Fruit fly (Drosophila melanogaster): Measurements from ENCODE around the gene Arts.

The Arts gene

DNA sequence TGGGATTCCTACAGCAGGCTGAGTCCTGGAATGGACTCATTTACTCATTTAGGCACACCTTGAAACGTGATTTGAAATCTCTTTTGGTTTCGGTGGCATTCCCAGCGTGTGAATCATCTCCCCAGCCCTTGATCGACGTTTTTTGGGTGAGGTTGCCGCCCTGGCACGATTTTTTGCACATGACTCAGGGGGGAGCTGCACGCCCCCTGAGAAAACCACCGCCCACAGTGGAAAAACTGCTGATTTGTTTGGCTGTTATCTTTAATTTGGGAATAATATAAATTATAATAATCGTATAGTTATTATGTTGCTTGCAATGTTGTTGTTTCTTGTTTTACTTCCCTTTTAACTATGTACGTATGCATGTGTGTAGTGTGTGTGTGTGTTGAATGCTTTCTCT, 10.3 kb downstream of the Arts start:
- no peak for TF ChIP-seq h (optimal IDR thresholded peaks at IDR 0.05)
- no peak for TF ChIP-seq Sin3A (optimal IDR thresholded peaks at IDR 0.05)
- TF ChIP-seq psq (optimal IDR thresholded peaks at IDR 0.05) = no peak
- no peak for TF ChIP-seq Myc (optimal IDR thresholded peaks at IDR 0.05)
- no peak for TF ChIP-seq insv (optimal IDR thresholded peaks at IDR 0.05)
- TF ChIP-seq ttk (optimal IDR thresholded peaks at IDR 0.05) = no peak

DNA sequence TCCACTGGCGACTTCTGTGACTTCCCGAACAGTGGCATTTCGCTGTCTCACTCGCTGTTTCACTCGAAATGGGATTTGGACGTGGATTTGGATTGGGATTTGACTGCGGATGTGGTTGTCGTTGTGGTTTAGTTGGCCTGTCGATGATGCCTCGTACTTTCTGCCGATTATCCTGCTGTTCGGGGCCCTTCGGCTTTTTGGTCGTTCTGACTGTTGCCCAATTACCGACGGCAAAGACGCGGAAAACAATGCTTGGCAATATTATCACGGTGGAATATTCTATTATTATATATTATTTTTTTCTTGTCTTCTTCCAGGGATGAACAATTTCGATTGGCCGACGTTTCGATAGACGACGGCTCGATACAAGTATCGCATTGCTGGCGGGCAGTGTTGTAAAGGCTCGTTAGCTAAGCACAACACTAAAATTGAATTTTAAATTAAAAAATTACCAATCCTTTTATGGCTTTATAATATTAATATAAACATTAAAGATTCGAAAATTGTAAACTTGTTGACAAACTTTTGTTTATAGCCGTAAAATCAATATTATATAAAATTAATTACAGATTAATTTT, 12.6 kb downstream of the Arts start, which contains the start of gene Mo25:
Gene Mo25, minus strand, starts transcription at position 341 of the 578 bp plus-strand sequence.
- TF ChIP-seq Sin3A (optimal IDR thresholded peaks at IDR 0.05) (no peak), ttk (optimal IDR thresholded peaks at IDR 0.05) (no peak), insv (optimal IDR thresholded peaks at IDR 0.05) (no peak), psq (optimal IDR thresholded peaks at IDR 0.05) (no peak), h (optimal IDR thresholded peaks at IDR 0.05) (no peak), Myc (optimal IDR thresholded peaks at IDR 0.05) (no peak)

DNA sequence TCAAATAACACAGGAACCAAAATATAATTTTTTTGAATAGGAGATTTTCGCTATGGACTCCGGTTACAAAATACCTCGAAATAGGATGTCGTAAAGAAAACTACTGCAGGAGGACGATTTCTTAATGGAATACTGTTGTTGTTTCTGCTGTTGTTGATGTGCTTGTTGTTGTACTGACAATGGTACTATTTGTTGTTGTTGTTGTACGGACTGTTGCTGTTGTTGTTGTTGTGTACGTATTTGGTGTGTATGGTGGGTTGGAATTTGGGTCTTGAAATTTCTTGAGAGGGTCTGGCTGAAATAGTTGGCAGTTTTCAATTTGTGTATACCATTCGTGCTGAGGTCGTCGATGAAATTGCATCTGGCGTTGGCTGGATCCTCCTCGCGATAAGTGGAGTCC, 23.5 kb downstream of the Arts start:
- no peak for TF ChIP-seq Myc (optimal IDR thresholded peaks at IDR 0.05)
- TF ChIP-seq h (optimal IDR thresholded peaks at IDR 0.05) = no peak
- no peak for TF ChIP-seq insv (optimal IDR thresholded peaks at IDR 0.05)
- no peak for TF ChIP-seq ttk (optimal IDR thresholded peaks at IDR 0.05)
- TF ChIP-seq Sin3A (optimal IDR thresholded peaks at IDR 0.05) = no peak
- TF ChIP-seq psq (optimal IDR thresholded peaks at IDR 0.05) = no peak

DNA sequence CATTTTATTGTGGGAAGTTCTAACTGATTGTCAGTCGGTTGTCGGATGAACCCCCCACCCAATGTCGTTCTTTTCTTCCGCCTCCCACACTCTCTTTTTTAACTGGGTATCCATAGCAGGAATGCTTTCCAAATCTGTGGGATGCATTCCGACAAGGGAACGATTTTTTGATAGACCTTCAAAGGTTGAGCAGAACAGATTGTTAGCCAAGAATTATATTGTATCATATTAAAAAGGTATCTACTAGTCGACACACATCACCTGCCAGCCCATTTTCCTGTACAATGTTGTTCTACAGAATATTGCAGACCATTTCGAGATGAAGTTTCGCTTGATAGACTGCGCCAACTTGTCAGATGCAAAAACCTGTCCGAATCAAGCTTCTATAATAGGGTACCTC, 27.1 kb downstream of the Arts start:
- TF ChIP-seq insv (optimal IDR thresholded peaks at IDR 0.05) = no peak
- TF ChIP-seq psq (optimal IDR thresholded peaks at IDR 0.05) = no peak
- no peak for TF ChIP-seq Myc (optimal IDR thresholded peaks at IDR 0.05)
- TF ChIP-seq ttk (optimal IDR thresholded peaks at IDR 0.05) = no peak
- TF ChIP-seq Sin3A (optimal IDR thresholded peaks at IDR 0.05) = no peak
- TF ChIP-seq h (optimal IDR thresholded peaks at IDR 0.05) = no peak

DNA sequence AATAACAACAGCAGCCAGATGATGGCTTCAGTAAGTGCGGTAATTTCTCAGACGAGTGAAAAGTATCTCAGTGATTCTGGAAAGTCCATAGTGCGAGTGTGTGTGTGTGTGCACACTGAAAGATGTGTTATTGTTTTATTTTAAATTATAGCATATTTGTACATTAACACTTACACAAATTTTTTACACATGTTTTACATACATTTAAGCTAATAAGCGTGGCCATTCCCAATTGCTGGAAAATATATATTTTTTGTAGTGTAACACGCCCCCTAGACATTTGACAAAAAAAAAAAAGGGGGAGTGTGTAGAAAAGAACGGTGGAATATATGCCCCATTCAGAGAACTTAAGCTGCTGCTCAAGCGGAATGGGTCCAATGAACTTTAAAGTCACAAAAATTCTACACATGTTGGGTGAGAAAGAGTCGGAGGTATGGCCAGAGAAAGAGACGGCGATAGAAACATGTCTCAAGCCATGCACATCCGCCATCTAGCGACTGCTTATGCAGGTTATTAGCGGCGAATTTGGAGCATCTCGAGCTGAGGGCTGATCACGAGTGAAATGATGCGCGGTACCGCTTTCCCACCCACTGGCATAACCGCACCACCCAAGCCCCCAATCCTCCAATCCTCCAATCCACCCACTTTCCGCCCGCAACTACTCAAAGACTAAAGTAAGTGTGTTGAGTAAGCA, 29.3 kb downstream of the Arts start:
- no peak for TF ChIP-seq h (optimal IDR thresholded peaks at IDR 0.05)
- no peak for TF ChIP-seq psq (optimal IDR thresholded peaks at IDR 0.05)
- no peak for TF ChIP-seq insv (optimal IDR thresholded peaks at IDR 0.05)
- TF ChIP-seq Sin3A (optimal IDR thresholded peaks at IDR 0.05) = no peak
- TF ChIP-seq ttk (optimal IDR thresholded peaks at IDR 0.05) = no peak
- TF ChIP-seq Myc (optimal IDR thresholded peaks at IDR 0.05) = no peak

DNA sequence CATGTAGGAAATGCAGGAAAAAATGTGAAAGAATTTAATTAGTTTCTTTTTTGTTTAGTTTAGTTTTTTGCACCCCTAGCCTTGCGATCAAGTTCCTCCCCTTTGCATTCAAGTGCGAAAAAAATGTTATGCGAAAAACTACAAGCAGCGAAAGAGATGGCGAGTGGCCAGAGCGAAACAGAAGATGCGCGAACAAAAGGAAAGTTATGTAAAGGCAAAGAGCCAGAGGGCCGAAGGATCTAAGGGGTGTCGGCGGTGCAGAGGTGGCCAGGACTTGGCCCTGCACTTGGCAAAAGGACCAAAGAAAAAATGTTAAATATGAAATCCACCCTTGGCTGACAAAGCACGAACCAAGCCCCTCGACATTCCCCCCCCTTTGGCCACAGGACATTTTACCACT, 31.4 kb downstream of the Arts start:
- TF ChIP-seq Sin3A (optimal IDR thresholded peaks at IDR 0.05) (no peak), insv (optimal IDR thresholded peaks at IDR 0.05) (no peak), ttk (optimal IDR thresholded peaks at IDR 0.05) (no peak), Myc (optimal IDR thresholded peaks at IDR 0.05) (no peak), h (optimal IDR thresholded peaks at IDR 0.05) (no peak), psq (optimal IDR thresholded peaks at IDR 0.05) (no peak)

DNA sequence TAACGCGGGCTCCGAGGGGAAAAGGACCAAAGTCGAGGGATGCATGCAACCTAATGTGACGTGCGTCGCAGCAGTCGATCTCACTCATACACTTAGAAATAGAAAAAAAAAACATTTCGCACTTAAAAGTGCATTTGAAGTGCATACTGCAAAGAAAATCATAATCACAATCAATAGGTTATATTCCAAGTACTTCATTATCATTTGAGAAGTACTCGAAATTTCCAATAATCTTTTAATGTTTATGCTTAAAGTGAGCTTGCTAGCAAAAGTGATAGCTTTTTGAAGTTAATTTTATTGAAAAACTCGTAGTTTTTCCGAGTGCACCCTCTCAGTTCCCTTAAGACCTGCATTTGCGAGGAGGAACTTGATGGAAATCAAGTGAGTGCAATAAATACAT, 31.9 kb downstream of the Arts start:
- TF ChIP-seq Sin3A (optimal IDR thresholded peaks at IDR 0.05) (no peak), psq (optimal IDR thresholded peaks at IDR 0.05) (no peak)

DNA sequence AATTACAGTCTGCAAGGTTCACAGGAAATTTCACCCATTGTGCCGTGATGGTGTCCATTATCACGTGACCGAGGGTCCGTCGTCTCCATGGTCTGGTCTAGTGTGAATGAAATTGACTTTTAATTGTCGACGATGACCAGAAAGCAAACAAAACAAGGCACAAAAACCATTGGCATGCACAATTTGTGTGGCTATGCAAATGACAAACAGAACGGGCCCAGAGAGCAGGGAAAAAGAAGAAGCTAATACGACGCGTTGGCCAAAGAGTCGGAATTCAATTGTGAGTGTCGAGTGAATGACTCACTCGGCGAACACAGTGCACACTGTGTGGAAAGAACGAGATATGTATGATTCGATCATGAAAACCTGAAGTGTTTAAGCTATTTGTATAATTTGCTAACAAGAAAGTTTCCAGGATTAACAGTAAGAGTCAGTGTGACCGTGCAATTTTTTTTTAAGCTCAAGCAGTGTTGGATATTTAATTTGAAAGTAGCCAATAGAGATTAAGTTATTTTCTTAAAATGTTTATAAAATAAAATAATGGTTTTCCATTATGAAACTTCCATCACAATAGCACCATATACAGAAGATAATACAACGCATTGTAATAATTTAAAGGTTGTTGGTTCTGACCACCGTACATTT, 33.0 kb downstream of the Arts start:
- TF ChIP-seq ttk (optimal IDR thresholded peaks at IDR 0.05) (no peak), Sin3A (optimal IDR thresholded peaks at IDR 0.05) (no peak), psq (optimal IDR thresholded peaks at IDR 0.05) (no peak), h (optimal IDR thresholded peaks at IDR 0.05) (no peak), insv (optimal IDR thresholded peaks at IDR 0.05) (no peak), Myc (optimal IDR thresholded peaks at IDR 0.05) (no peak)

DNA sequence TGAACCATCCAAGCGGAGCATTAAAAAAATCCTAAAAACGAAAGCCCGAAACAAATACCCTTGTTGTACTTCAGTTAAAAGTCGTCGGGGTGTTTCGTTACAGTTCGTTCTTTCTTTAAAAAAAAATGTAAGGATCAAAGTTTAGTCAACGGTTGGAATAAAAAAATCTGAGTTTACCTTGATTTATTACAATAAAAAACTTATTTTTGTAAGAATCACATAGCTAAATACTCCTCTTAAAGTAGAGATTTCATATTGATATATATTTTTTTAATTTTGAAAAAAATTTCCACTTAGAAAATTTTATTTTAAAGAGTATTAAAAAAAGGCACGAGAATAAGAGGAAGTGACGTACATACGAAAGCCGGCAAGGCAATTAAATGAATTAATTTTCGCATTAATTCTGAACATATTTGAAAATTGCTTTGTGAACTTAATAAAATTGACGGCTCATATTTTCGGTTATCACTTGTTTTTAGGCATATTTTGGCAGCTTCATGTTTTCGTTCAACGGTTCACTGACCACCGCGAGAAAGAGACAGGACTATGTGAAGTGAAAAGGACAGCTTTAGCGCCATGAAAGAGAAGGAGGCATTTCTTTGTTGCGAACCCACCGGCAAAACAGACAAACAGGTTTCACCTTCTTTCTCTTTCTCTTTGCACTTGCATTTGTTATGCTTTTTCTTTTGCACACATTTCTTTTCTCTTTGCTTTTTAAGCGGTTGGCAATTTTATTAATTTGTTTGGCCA, 36.2 kb downstream of the Arts start:
- TF ChIP-seq h (optimal IDR thresholded peaks at IDR 0.05) (no peak), Myc (optimal IDR thresholded peaks at IDR 0.05) (no peak), Sin3A (optimal IDR thresholded peaks at IDR 0.05) (no peak), ttk (optimal IDR thresholded peaks at IDR 0.05) (no peak), insv (optimal IDR thresholded peaks at IDR 0.05) (no peak), psq (optimal IDR thresholded peaks at IDR 0.05) (no peak)

DNA sequence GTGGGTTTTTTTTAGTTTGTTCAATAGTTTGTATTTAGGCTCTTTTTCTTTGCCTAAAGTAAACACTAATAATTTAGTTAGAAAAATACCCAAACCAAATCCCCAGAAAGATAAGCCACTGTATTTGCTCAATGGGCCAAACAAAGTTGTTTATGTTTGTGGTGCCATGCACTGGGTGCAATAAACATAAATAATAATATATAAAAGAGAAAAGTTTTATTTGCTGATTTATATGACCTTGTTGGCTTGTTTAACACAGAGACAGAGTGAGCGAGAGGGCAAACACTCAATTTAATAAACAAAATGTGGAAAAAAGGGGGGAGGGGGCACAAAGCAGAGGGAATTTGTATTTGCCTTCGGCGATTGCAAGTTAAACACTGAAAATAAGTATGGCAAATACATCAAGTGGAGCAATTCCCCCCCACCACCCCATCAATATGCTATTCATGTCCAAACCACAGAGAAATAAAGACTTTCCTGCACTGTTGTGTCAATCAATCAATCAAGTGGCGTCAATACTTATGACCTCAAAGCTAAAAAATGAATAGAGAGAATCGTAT, 37.9 kb downstream of the Arts start:
- TF ChIP-seq Myc (optimal IDR thresholded peaks at IDR 0.05) (no peak), Sin3A (optimal IDR thresholded peaks at IDR 0.05) (no peak), psq (optimal IDR thresholded peaks at IDR 0.05) (no peak), h (optimal IDR thresholded peaks at IDR 0.05) (no peak), insv (optimal IDR thresholded peaks at IDR 0.05) (no peak), ttk (optimal IDR thresholded peaks at IDR 0.05) (no peak)

DNA sequence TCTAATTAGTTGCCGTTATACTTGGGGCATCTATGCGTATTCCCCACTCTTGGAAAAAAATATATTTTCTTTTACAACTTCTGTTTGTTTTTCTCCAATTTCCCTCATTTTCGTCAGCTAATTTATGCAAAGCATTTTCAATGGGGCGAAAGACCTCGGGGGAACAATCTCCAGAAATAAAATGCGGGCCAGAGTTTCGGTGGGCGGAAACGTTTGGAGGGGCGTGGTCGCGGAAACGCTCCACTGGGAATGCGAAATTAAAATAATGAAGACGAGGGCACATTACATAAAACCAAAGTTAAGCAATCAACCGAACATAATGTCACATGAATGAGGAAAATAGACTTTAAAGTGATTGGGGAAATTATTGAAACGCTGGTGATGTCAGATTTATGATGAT, 38.4 kb downstream of the Arts start:
- TF ChIP-seq Sin3A (optimal IDR thresholded peaks at IDR 0.05) (no peak), insv (optimal IDR thresholded peaks at IDR 0.05) (no peak), psq (optimal IDR thresholded peaks at IDR 0.05) (no peak), h (optimal IDR thresholded peaks at IDR 0.05) (no peak), Myc (optimal IDR thresholded peaks at IDR 0.05) (no peak), ttk (optimal IDR thresholded peaks at IDR 0.05) (no peak)

DNA sequence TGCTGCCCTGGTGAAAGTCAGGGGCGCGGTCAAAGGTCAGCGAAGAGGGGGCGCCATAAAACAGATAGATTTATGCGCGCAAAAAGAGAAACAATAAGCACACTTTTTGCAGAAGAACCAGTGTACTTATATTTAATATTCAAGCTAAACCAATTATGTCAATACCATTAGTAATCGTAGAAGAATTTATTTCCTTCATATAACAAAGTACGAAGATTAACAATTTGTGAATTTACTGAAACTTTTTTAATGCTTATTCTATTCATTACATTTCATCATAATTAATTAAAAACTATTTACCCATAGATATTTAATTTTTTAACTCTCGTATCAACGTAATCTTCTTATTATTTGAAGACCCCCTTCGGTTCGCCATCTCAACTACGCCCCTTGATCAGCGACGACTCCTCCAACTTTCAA, 39.4 kb downstream of the Arts start:
- TF ChIP-seq Sin3A (optimal IDR thresholded peaks at IDR 0.05) (no peak), insv (optimal IDR thresholded peaks at IDR 0.05) (no peak), Myc (optimal IDR thresholded peaks at IDR 0.05) (no peak), h (optimal IDR thresholded peaks at IDR 0.05) (no peak), ttk (optimal IDR thresholded peaks at IDR 0.05) (no peak), psq (optimal IDR thresholded peaks at IDR 0.05) (no peak)

All from Kc167 (cell line).